Fruit fly (Drosophila melanogaster) whole organism, embryonic: ENCODE measurements around the gene kri.
A peak's percentile ranks its signal among the peaks of the same experiment; 100 is the strongest.

Source experiments
- Atf3 ChIP-seq: fragments of 200-800 bp; sonication (Bioruptor generic); optimal IDR thresholded peaks from 3 replicates; lab custom pipeline; 2016; ENCODE audit warnings: missing biosample characterization, missing genetic modification characterization
- CG10274 ChIP-seq: fragments of 200-800 bp; sonication (Bioruptor generic); optimal IDR thresholded peaks from 3 replicates; lab custom pipeline; 2017; ENCODE audit warnings: missing biosample characterization, mild to moderate bottlenecking, missing genetic modification characterization
- CG12104 ChIP-seq: fragments of 200-800 bp; sonication (Bioruptor generic); optimal IDR thresholded peaks from 3 replicates; lab custom pipeline; 2016; ENCODE audit warnings: missing biosample characterization, missing genetic modification characterization
- CG13123 ChIP-seq: fragments of 200-800 bp; sonication (Bioruptor generic); optimal IDR thresholded peaks from 2 replicates; lab custom pipeline; 2016; ENCODE audit warnings: missing biosample characterization, missing genetic modification characterization
- CG13296 ChIP-seq: fragments of 200-800 bp; sonication (Bioruptor generic); optimal IDR thresholded peaks from 3 replicates; lab custom pipeline; 2018; ENCODE audit warnings: missing biosample characterization, mild to moderate bottlenecking, missing genetic modification characterization
- CG13624 ChIP-seq: fragments of 200-800 bp; sonication (Bioruptor generic); optimal IDR thresholded peaks from 2 replicates; lab custom pipeline; 2016; ENCODE audit warnings: missing biosample characterization, missing genetic modification characterization
- CG13894 ChIP-seq: fragments of 200-800 bp; sonication (Bioruptor generic); optimal IDR thresholded peaks from 3 replicates; lab custom pipeline; 2018; ENCODE audit warnings: missing biosample characterization, mild to moderate bottlenecking, missing genetic modification characterization, moderate library complexity
- CG14860 ChIP-seq: fragments of 200-800 bp; sonication (Bioruptor generic); IDR thresholded peaks from 3 replicates; pipeline ENCODE4 v1.3.6; 2022; ENCODE audit warnings: missing biosample characterization, missing genetic modification characterization; ENCODE audit not compliant: partially characterized antibody
- CG1832 ChIP-seq: fragments of 200-800 bp; sonication (Bioruptor generic); optimal IDR thresholded peaks from 2 replicates; lab custom pipeline; 2017; ENCODE audit warnings: missing biosample characterization, mild to moderate bottlenecking, missing genetic modification characterization, inconsistent platforms
- CG2120 ChIP-seq: fragments of 200-800 bp; sonication (Bioruptor generic); optimal IDR thresholded peaks from 3 replicates; lab custom pipeline; 2016; ENCODE audit warnings: missing biosample characterization, missing genetic modification characterization
- CG30431 ChIP-seq: fragments of 200-800 bp; sonication (Bioruptor generic); optimal IDR thresholded peaks from 2 replicates; lab custom pipeline; 2017; ENCODE audit warnings: missing biosample characterization, missing genetic modification characterization
- CG31224 ChIP-seq: fragments of 200-800 bp; sonication (Bioruptor generic); IDR thresholded peaks from 2 replicates; pipeline ENCODE4 v1.3.6; 2022; ENCODE audit warnings: missing biosample characterization, missing genetic modification characterization
- CG4424 ChIP-seq: fragments of 200-800 bp; sonication (Bioruptor generic); optimal IDR thresholded peaks from 3 replicates; lab custom pipeline; 2016; ENCODE audit warnings: missing biosample characterization, missing genetic modification characterization
- CG6254 ChIP-seq: fragments of 200-800 bp; sonication (Bioruptor generic); optimal IDR thresholded peaks from 3 replicates; lab custom pipeline; 2017; ENCODE audit warnings: mild to moderate bottlenecking, missing biosample characterization, missing genetic modification reagents, missing genetic modification characterization
- CG9817 ChIP-seq: fragments of 200-800 bp; sonication (Bioruptor generic); optimal IDR thresholded peaks from 2 replicates; lab custom pipeline; 2018; ENCODE audit warnings: missing biosample characterization, mild to moderate bottlenecking, missing genetic modification characterization, moderate library complexity
- CTCF ChIP-seq: fragments of 200-800 bp; sonication (Bioruptor generic); optimal IDR thresholded peaks from 2 replicates; lab custom pipeline; 2017; ENCODE audit warnings: missing biosample characterization, mild to moderate bottlenecking, missing genetic modification characterization, moderate library complexity
- CoRest ChIP-seq: fragments of 200-800 bp; sonication (Bioruptor generic); optimal IDR thresholded peaks from 3 replicates; lab custom pipeline; 2018; ENCODE audit warnings: missing biosample characterization, mild to moderate bottlenecking, missing genetic modification characterization, moderate library complexity
- CrebB ChIP-seq: fragments of 200-800 bp; sonication (Bioruptor generic); optimal IDR thresholded peaks from 3 replicates; lab custom pipeline; 2018; ENCODE audit warnings: missing biosample characterization, mild to moderate bottlenecking, missing genetic modification characterization
- Dad ChIP-seq: fragments of 200-800 bp; sonication (Bioruptor generic); optimal IDR thresholded peaks from 3 replicates; lab custom pipeline; 2016; ENCODE audit warnings: missing biosample characterization, missing genetic modification characterization
- Dfd ChIP-seq, 2 experiments: fragments of >200 bp; optimal IDR thresholded peaks; 2 replicates each; lab custom pipeline; 2017; ENCODE audit warnings: missing biosample characterization in 2 of 2, missing genetic modification characterization in 2 of 2
- Doc3 ChIP-seq: fragments of 200-800 bp; sonication (Bioruptor generic); IDR thresholded peaks from 3 replicates; pipeline ENCODE4 v1.3.6; 2022; ENCODE audit warnings: missing biosample characterization, missing genetic modification characterization; ENCODE audit not compliant: partially characterized antibody
- Elba2 ChIP-seq: fragments of 200-800 bp; sonication (Bioruptor generic); optimal IDR thresholded peaks from 3 replicates; lab custom pipeline; 2016; ENCODE audit warnings: missing biosample characterization, missing genetic modification characterization
- Fer1 ChIP-seq: fragments of 200-800 bp; sonication (Bioruptor generic); optimal IDR thresholded peaks from 2 replicates; lab custom pipeline; 2017; ENCODE audit warnings: missing biosample characterization, mild to moderate bottlenecking, missing genetic modification characterization
- HLHmδ ChIP-seq: fragments of 200-800 bp; sonication (Bioruptor generic); optimal IDR thresholded peaks from 2 replicates; lab custom pipeline; 2018; ENCODE audit warnings: missing biosample characterization, mild to moderate bottlenecking, missing genetic modification characterization, moderate library complexity
- Med ChIP-seq: fragments of 200-800 bp; sonication (Bioruptor generic); peaks from one replicate; lab custom pipeline; 2016; ENCODE audit warnings: missing biosample characterization, missing genetic modification characterization, mild to moderate bottlenecking, inconsistent platforms, moderate library complexity
- Ptx1 ChIP-seq: fragments of 200-800 bp; sonication (Bioruptor generic); IDR thresholded peaks from 2 replicates; pipeline ENCODE4 v1.3.6; 2022; ENCODE audit warnings: missing biosample characterization, missing genetic modification characterization
- Rx ChIP-seq: fragments of 200-800 bp; sonication (Bioruptor generic); IDR thresholded peaks from 2 replicates; pipeline ENCODE4 v1.3.6; 2022; ENCODE audit warnings: missing biosample characterization, missing genetic modification characterization
- Sin3A ChIP-seq: fragments of >200 bp; optimal IDR thresholded peaks from 2 replicates; lab custom pipeline; 2018
- Sox100B ChIP-seq: fragments of 200-800 bp; sonication (Bioruptor generic); optimal IDR thresholded peaks from 3 replicates; lab custom pipeline; 2018; ENCODE audit warnings: missing biosample characterization, mild to moderate bottlenecking, missing genetic modification characterization
- Spps ChIP-seq: fragments of 200-800 bp; sonication (Bioruptor generic); optimal IDR thresholded peaks from 2 replicates; lab custom pipeline; 2018; ENCODE audit warnings: missing biosample characterization, mild to moderate bottlenecking, missing genetic modification characterization
- ato ChIP-seq: fragments of 200-800 bp; sonication (Bioruptor generic); IDR thresholded peaks from 2 replicates; pipeline ENCODE4 v1.3.6; 2022; ENCODE audit warnings: missing biosample characterization, missing genetic modification characterization; ENCODE audit not compliant: partially characterized antibody
- bigmax ChIP-seq: fragments of 200-800 bp; sonication (Bioruptor generic); optimal IDR thresholded peaks from 2 replicates; lab custom pipeline; 2018; ENCODE audit warnings: missing biosample characterization, mild to moderate bottlenecking, missing genetic modification characterization
- br ChIP-seq: fragments of >200 bp; optimal IDR thresholded peaks from 2 replicates; lab custom pipeline; 2017
- cad ChIP-seq: fragments of >200 bp; optimal IDR thresholded peaks from 2 replicates; lab custom pipeline; 2017; ENCODE audit warnings: missing biosample characterization, missing genetic modification characterization
- cg ChIP-seq: fragments of 200-800 bp; sonication (Bioruptor generic); optimal IDR thresholded peaks from 3 replicates; lab custom pipeline; 2019; ENCODE audit warnings: missing biosample characterization, mild to moderate bottlenecking, missing genetic modification characterization, moderate library complexity
- crc ChIP-seq: fragments of 200-800 bp; sonication (Bioruptor generic); optimal IDR thresholded peaks from 2 replicates; lab custom pipeline; 2016; ENCODE audit warnings: missing biosample characterization, missing genetic modification characterization
- croc ChIP-seq: fragments of 200-800 bp; sonication (Bioruptor generic); conservative IDR thresholded peaks from 3 replicates; pipeline ENCODE4 v1.3.6; 2022; ENCODE audit warnings: missing biosample characterization, missing genetic modification characterization
- dpn ChIP-seq, 2 experiments: fragments of 200-800 bp; sonication (Bioruptor generic); optimal IDR thresholded peaks; 3 replicates each; lab custom pipeline; 2016; ENCODE audit warnings: missing biosample characterization in 2 of 2, missing genetic modification characterization in 2 of 2
- fd102C ChIP-seq: fragments of 200-800 bp; sonication (Bioruptor generic); optimal IDR thresholded peaks from 2 replicates; lab custom pipeline; 2018; ENCODE audit warnings: missing biosample characterization, mild to moderate bottlenecking, missing genetic modification characterization, moderate library complexity
- fd64A ChIP-seq: fragments of 200-800 bp; sonication (Bioruptor generic); optimal IDR thresholded peaks from 3 replicates; lab custom pipeline; 2018; ENCODE audit warnings: missing biosample characterization, mild to moderate bottlenecking, missing genetic modification characterization
- gcm ChIP-seq: fragments of 200-800 bp; sonication (Bioruptor generic); optimal IDR thresholded peaks from 2 replicates; lab custom pipeline; 2019; ENCODE audit warnings: missing biosample characterization, mild to moderate bottlenecking, missing genetic modification characterization, moderate library complexity
- gem ChIP-seq: fragments of 200-800 bp; sonication (Bioruptor generic); optimal IDR thresholded peaks from 2 replicates; lab custom pipeline; 2019; ENCODE audit warnings: missing biosample characterization, mild to moderate bottlenecking, missing genetic modification characterization, moderate library complexity
- grn ChIP-seq: fragments of 200-800 bp; sonication (Bioruptor generic); optimal IDR thresholded peaks from 3 replicates; lab custom pipeline; 2017; ENCODE audit warnings: missing biosample characterization, missing genetic modification characterization
- ind ChIP-seq: fragments of 200-800 bp; sonication (Bioruptor generic); optimal IDR thresholded peaks from 3 replicates; lab custom pipeline; 2016; ENCODE audit warnings: missing biosample characterization, missing genetic modification characterization
- kah ChIP-seq: fragments of 200-800 bp; sonication (Bioruptor generic); optimal IDR thresholded peaks from 2 replicates; lab custom pipeline; 2018; ENCODE audit warnings: missing biosample characterization, mild to moderate bottlenecking, missing genetic modification characterization
- psq ChIP-seq: fragments of 200-800 bp; sonication (Bioruptor generic); optimal IDR thresholded peaks from 2 replicates; lab custom pipeline; 2017; ENCODE audit warnings: missing biosample characterization, missing genetic modification characterization
- rib ChIP-seq: fragments of 200-800 bp; sonication (Bioruptor generic); IDR thresholded peaks from 2 replicates; pipeline ENCODE4 v1.3.6; 2022; ENCODE audit warnings: missing biosample characterization, missing genetic modification characterization
- sima ChIP-seq: fragments of 200-800 bp; sonication (Bioruptor generic); optimal IDR thresholded peaks from 2 replicates; lab custom pipeline; 2016; ENCODE audit warnings: missing biosample characterization, missing genetic modification characterization
- so ChIP-seq: fragments of 200-800 bp; sonication (Bioruptor generic); IDR thresholded peaks from 3 replicates; pipeline ENCODE4 v1.3.6; 2022; ENCODE audit warnings: missing biosample characterization, missing genetic modification characterization
- sug ChIP-seq: fragments of 200-800 bp; optimal IDR thresholded peaks from 2 replicates; lab custom pipeline; 2019; ENCODE audit warnings: missing biosample characterization, mild to moderate bottlenecking, missing genetic modification characterization, moderate library complexity
- zf30C ChIP-seq: fragments of 200-800 bp; sonication (Bioruptor generic); optimal IDR thresholded peaks from 3 replicates; lab custom pipeline; 2018; ENCODE audit warnings: missing biosample characterization, mild to moderate bottlenecking, missing genetic modification characterization

Gene kri

dm6 chr3L:5823763-5824445, 13.1 kb downstream of the kri start (continued):
- TF ChIP-seq ind (GFP tag; lab: Kevin White, UChicago) (peak; percentile 44), CG13894 (no peak), ato (no peak), kah (GFP tag; lab: Kevin White, UChicago) (peak; percentile 67), Dfd (GFP tag; optimal IDR thresholded peaks at IDR 0.05; lab: Kevin White, UChicago) (no peak), CG10274 (GFP tag; lab: Kevin White, UChicago) (peak; percentile 45), CG12104 (GFP tag; lab: Kevin White, UChicago) (peak; percentile 85), CG31224 (GFP tag; lab: Robert Waterston, UW) (0 out of 2 replicates have a peak, but pooled peaks have one; percentile 21), so (0 out of 3 replicates have a peak, but pooled peaks have one; percentile 56), CG13123 (GFP tag; lab: Kevin White, UChicago) (peak; percentile 75), CG6254 (peak; percentile 85), grn (peak; percentile 56), Sin3A (lab: Kevin White, UChicago) (no peak), bigmax (GFP tag; lab: Kevin White, UChicago) (peak; percentile 57), sug (peak; percentile 14), CG14860 (GFP tag; lab: Robert Waterston, UW) (no peak), CTCF (GFP tag; lab: Kevin White, UChicago) (peak; percentile 68), rib (GFP tag; lab: Robert Waterston, UW) (0 out of 2 replicates have a peak, but pooled peaks have one; percentile 37), gcm (GFP tag; lab: Kevin White, UChicago) (peak; percentile 66), CrebB (tag; lab: Kevin White, UChicago) (peak; percentile 89), psq (GFP tag; lab: Kevin White, UChicago) (peak; percentile 78), zf30C (GFP tag; lab: Kevin White, UChicago) (peak; percentile 71), Ptx1 (peak; percentile 47; the same call in 1 of the 2 replicates), CG9817 (tag; lab: Kevin White, UChicago) (peak; percentile 35), Med (GFP tag; lab: Kevin White, UChicago) (peak; percentile 97), CG30431 (peak; percentile 80), fd102C (GFP tag; lab: Kevin White, UChicago) (peak; percentile 96), HLHmδ (GFP tag; lab: Kevin White, UChicago) (peak; percentile 88), Elba2 (no peak), croc (GFP tag; lab: Robert Waterston, UW) (peak; percentile 40; the same call in 2 of the 3 replicates), CG2120 (peak; percentile 38), cg (no peak), gem (peak; percentile 86), Dad (GFP tag; lab: Kevin White, UChicago) (peak; percentile 79), Atf3 (peak; percentile 75), CG1832 (GFP tag; lab: Kevin White, UChicago) (no peak), Doc3 (GFP tag; lab: Robert Waterston, UW) (no peak), dpn (GFP tag; optimal IDR thresholded peaks at IDR 0.05; lab: Kevin White, UChicago) (peak; percentile 52 to 61), CoRest (peak; percentile 73), CG13296 (GFP tag; lab: Kevin White, UChicago) (peak; percentile 74), CG13624 (GFP tag; lab: Kevin White, UChicago) (peak; percentile 26), CG4424 (GFP tag; lab: Kevin White, UChicago) (peak; percentile 87), fd64A (peak; percentile 96), sima (peak; percentile 2), Spps (tag; lab: Kevin White, UChicago) (peak; percentile 88), crc (GFP tag; lab: Kevin White, UChicago) (peak; percentile 63), br (lab: Kevin White, UChicago) (no peak), cad (GFP tag; lab: Kevin White, UChicago) (no peak), Sox100B (peak; percentile 89), Fer1 (GFP tag; lab: Kevin White, UChicago) (peak; percentile 84), Rx (GFP tag; lab: Robert Waterston, UW) (no peak)
